Worm (Caenorhabditis elegans) whole organism, late embryonic: ENCODE results near the gene lin-33.

Experiments used
- K02D7.2 ChIP-seq: sonication (generic microtip); optimal IDR thresholded peaks from 2 replicates; lab custom pipeline; 2017; ENCODE audit warnings: mild to moderate bottlenecking, missing genetic modification characterization, missing compliant biosample characterization
- Y22D7AL.16 ChIP-seq: sonication (generic microtip); optimal IDR thresholded peaks from 2 replicates; lab custom pipeline; 2016; ENCODE audit warnings: missing genetic modification characterization, missing compliant biosample characterization
- ceh-19 ChIP-seq: fragments of 200-800 bp; sonication (Bioruptor generic); optimal IDR thresholded peaks from 2 replicates; lab custom pipeline; 2018; ENCODE audit warnings: mild to moderate bottlenecking, missing genetic modification characterization, missing compliant biosample characterization
- ceh-45 ChIP-seq: fragments of 200-800 bp; sonication (Bioruptor generic); IDR thresholded peaks from 2 replicates; pipeline ENCODE4 v1.3.6; 2022; ENCODE audit warnings: missing genetic modification reagents, missing genetic modification characterization, missing compliant biosample characterization
- hlh-15 ChIP-seq: sonication (generic microtip); optimal IDR thresholded peaks from 2 replicates; lab custom pipeline; 2016; ENCODE audit warnings: missing genetic modification characterization, missing compliant biosample characterization
- lin-11 ChIP-seq: fragments of 200-800 bp; sonication (Bioruptor generic); optimal IDR thresholded peaks from 2 replicates; lab custom pipeline; 2018; ENCODE audit warnings: mild to moderate bottlenecking, missing genetic modification characterization, missing compliant biosample characterization
- odd-2 ChIP-seq: sonication (generic microtip); optimal IDR thresholded peaks from 2 replicates; lab custom pipeline; 2017; ENCODE audit warnings: antibody characterized with exemption, mild to moderate bottlenecking, missing genetic modification characterization, missing compliant biosample characterization
- pqm-1 ChIP-seq: sonication (generic microtip); optimal IDR thresholded peaks from 2 replicates; lab custom pipeline; 2016; ENCODE audit warnings: missing genetic modification characterization, missing compliant biosample characterization
- rnt-1 ChIP-seq: sonication (generic microtip); optimal IDR thresholded peaks from 2 replicates; lab custom pipeline; 2016; ENCODE audit warnings: missing genetic modification characterization, missing compliant biosample characterization
- sox-4 ChIP-seq: sonication (generic microtip); optimal IDR thresholded peaks from 2 replicates; lab custom pipeline; 2017; ENCODE audit warnings: mild to moderate bottlenecking, missing genetic modification characterization, inconsistent platforms, missing compliant biosample characterization

- TF ChIP-seq K02D7.2 (tag; lab: Kevin White, UChicago) (no peak), pqm-1 (tag; lab: Kevin White, UChicago) (no peak), odd-2 (tag; lab: Kevin White, UChicago) (no peak), sox-4 (tag; lab: Kevin White, UChicago) (no peak), ceh-45 (GFP tag; lab: Robert Waterston, UW) (no peak), lin-11 (tag; lab: Kevin White, UChicago) (no peak), Y22D7AL.16 (tag; lab: Kevin White, UChicago) (no peak), ceh-19 (GFP tag; lab: Kevin White, UChicago) (no peak), hlh-15 (tag; lab: Kevin White, UChicago) (no peak), rnt-1 (tag; lab: Kevin White, UChicago) (no peak)
Measured at ce11 chrIV:5947555-5948151, 17.2 kb downstream of the lin-33 start, which contains the start of gene rps-25.
